Fruit fly (Drosophila melanogaster): Measurements from ENCODE around the gene cyc.

cyc gene

DNA sequence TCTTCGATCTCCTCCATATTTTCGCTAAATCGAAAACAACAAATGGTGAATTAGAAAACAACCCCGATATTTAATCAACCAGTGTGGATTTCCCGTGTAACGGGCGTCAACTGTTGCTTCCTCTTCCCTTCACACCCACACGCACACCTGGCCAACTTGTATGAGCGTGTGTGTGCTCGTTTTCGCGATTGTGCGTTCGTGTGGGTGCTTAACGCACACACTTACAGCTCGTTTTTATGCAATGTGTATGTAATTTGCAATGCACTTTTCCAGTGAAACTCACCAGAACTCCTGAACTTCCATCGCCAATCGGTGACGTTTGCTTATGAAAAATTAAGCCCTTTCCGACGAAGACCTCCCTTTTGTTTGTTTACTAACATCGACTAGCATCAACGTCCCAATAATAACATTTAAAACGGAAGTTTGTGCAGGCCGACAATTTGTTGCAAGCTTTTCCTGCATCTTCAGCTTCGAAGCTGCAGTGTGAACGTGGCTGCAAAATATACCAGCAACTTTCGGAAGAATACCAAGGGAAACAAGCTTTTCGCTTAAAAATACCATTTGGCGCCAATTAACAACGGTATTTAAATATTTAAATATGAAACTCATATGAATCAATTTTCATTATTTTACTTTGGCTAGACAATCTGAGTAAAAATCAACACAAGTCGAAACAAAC lies at the start of gene cyc:
Gene cyc, minus strand, starts transcription at position 467 of the 679 bp plus-strand sequence.
- TF ChIP-seq CG14710 (tag; optimal IDR thresholded peaks at IDR 0.05) (no peak), CG32767 (GFP tag; IDR thresholded peaks at IDR 0.05) (no peak), CG2712 (tag; optimal IDR thresholded peaks at IDR 0.05) (no peak), psq (GFP tag; optimal IDR thresholded peaks at IDR 0.05) (no peak), ranshi (GFP tag; IDR thresholded peaks at IDR 0.05) (no peak), CG9817 (tag; optimal IDR thresholded peaks at IDR 0.05) (no peak), lilli (GFP tag; optimal IDR thresholded peaks at IDR 0.05) (no peak), Gsc (GFP tag; IDR thresholded peaks at IDR 0.05) (no peak), pan (optimal IDR thresholded peaks at IDR 0.05) (no peak), pan (GFP tag; optimal IDR thresholded peaks at IDR 0.05 in 1 of 2, IDR thresholded peaks at IDR 0.05 in 1 of 2) (no peak), CG12219 (GFP tag; optimal IDR thresholded peaks at IDR 0.05) (no peak), bsh (GFP tag; optimal IDR thresholded peaks at IDR 0.05) (peak in 1 of 2 experiments; percentile 22), Doc2 (GFP tag; IDR thresholded peaks at IDR 0.05) (no peak), CG3065 (GFP tag; optimal IDR thresholded peaks at IDR 0.05) (no peak), ash1 (GFP tag; optimal IDR thresholded peaks at IDR 0.05) (no peak), Rfx (GFP tag; IDR thresholded peaks at IDR 0.05) (no peak), ato (GFP tag; IDR thresholded peaks at IDR 0.05; ENCODE audit: partially characterized antibody) (no peak), ssp (GFP tag; IDR thresholded peaks at IDR 0.05) (0 out of 2 replicates have a peak, but pooled peaks have one; percentile 26), bcd (GFP tag; optimal IDR thresholded peaks at IDR 0.05) (no peak), CG6683 (GFP tag; optimal IDR thresholded peaks at IDR 0.05) (no peak), CG8290 (GFP tag; optimal IDR thresholded peaks at IDR 0.05) (no peak), CG8290 (tag; optimal IDR thresholded peaks at IDR 0.05) (no peak), NFAT (GFP tag; IDR thresholded peaks at IDR 0.05) (no peak), caup (GFP tag; optimal IDR thresholded peaks at IDR 0.05; ENCODE audit: severe bottlenecking) (no peak), Rx (GFP tag; IDR thresholded peaks at IDR 0.05) (no peak), C15 (GFP tag; IDR thresholded peaks at IDR 0.05) (no peak), chinmo (GFP tag; IDR thresholded peaks at IDR 0.05; ENCODE audit: partially characterized antibody) (peak; percentile 81; the same call in 1 of the 4 replicates), CG17802 (tag; optimal IDR thresholded peaks at IDR 0.05) (peak; percentile 98), CG43689 (GFP tag; IDR thresholded peaks at IDR 0.05) (no peak), amos (GFP tag; IDR thresholded peaks at IDR 0.05; ENCODE audit: partially characterized antibody) (no peak; the same call in 1 of the 2 replicates), CG7839 (tag; optimal IDR thresholded peaks at IDR 0.05) (no peak), tll (GFP tag; optimal IDR thresholded peaks at IDR 0.05) (no peak), CG12071 (GFP tag; optimal IDR thresholded peaks at IDR 0.05) (no peak), CG3726 (GFP tag; IDR thresholded peaks at IDR 0.05) (no peak), otp (GFP tag; IDR thresholded peaks at IDR 0.05) (no peak), CG3838 (GFP tag; optimal IDR thresholded peaks at IDR 0.05) (no peak), wor (GFP tag; IDR thresholded peaks at IDR 0.05) (no peak), Sox102F (GFP tag; optimal IDR thresholded peaks at IDR 0.05) (no peak), CG11504 (tag; optimal IDR thresholded peaks at IDR 0.05) (no peak), exex (tag; optimal IDR thresholded peaks at IDR 0.05) (no peak), CG10209 (GFP tag; optimal IDR thresholded peaks at IDR 0.05) (no peak), CG14667 (GFP tag; IDR thresholded peaks at IDR 0.05) (no peak), ken (GFP tag; IDR thresholded peaks at IDR 0.05) (no peak), dimm (GFP tag; IDR thresholded peaks at IDR 0.05) (no peak), Trl (optimal IDR thresholded peaks at IDR 0.05) (no peak), Trl (GFP tag; optimal IDR thresholded peaks at IDR 0.05) (no peak), cas (GFP tag; IDR thresholded peaks at IDR 0.05) (no peak), pfk (GFP tag; optimal IDR thresholded peaks at IDR 0.05) (no peak), zf30C (GFP tag; optimal IDR thresholded peaks at IDR 0.05) (no peak), crp (GFP tag; optimal IDR thresholded peaks at IDR 0.05) (no peak), CG8089 (GFP tag; optimal IDR thresholded peaks at IDR 0.05) (no peak)
